Fruit fly (Drosophila melanogaster) whole organism: ENCODE results near the gene CG43390.

Experiments used
- CG8478 ChIP-seq: fragments of >200 bp; optimal IDR thresholded peaks from 2 replicates; lab custom pipeline; 2018; ENCODE audit warnings: inconsistent platforms
- Dll ChIP-seq: fragments of >200 bp; optimal IDR thresholded peaks from 2 replicates; lab custom pipeline; 2017
- EcR ChIP-seq, 2 experiments: fragments of >200 bp; optimal IDR thresholded peaks; 2 replicates each; lab custom pipeline; 2017; ENCODE audit warnings: missing biosample characterization in 2 of 2, missing genetic modification characterization in 2 of 2, missing genetic modification reagents in 2 of 2
- pan ChIP-seq: fragments of >200 bp; optimal IDR thresholded peaks from 2 replicates; lab custom pipeline; 2017
- psq ChIP-seq: fragments of >200 bp; optimal IDR thresholded peaks from 2 replicates; lab custom pipeline; 2017
- usp ChIP-seq: fragments of >200 bp; optimal IDR thresholded peaks from 2 replicates; lab custom pipeline; 2017; ENCODE audit warnings: missing biosample characterization, missing genetic modification characterization, mixed read lengths

dm6 chr3L:11531994-11532732 is 47.6 kb downstream of the CG43390 start:
- TF ChIP-seq CG8478 (no peak), pan (lab: Kevin White, UChicago) (no peak), usp (GFP tag; lab: Kevin White, UChicago) (no peak), EcR (GFP tag; optimal IDR thresholded peaks at IDR 0.05; lab: Kevin White, UChicago) (no peak), psq (lab: Kevin White, UChicago) (no peak), Dll (no peak)
